Worm (Caenorhabditis elegans): ENCODE measurements around the gene let-2.

Gene let-2

ce11 chrX:16363637-16364036 is 25.5 kb downstream of the let-2 start:
- TF ChIP-seq Y55F3AM.14 (GFP tag; optimal IDR thresholded peaks at IDR 0.05), result no peak
- TF ChIP-seq nhr-23 (tag; optimal IDR thresholded peaks at IDR 0.05), result no peak
- no peak for TF ChIP-seq ztf-1 (GFP tag; conservative IDR thresholded peaks at IDR 0.05)
- TF ChIP-seq zag-1 (tag; optimal IDR thresholded peaks at IDR 0.05), result no peak
- TF ChIP-seq nhr-12 (tag; optimal IDR thresholded peaks at IDR 0.05), result no peak
- TF ChIP-seq alr-1 (tag; optimal IDR thresholded peaks at IDR 0.05), result no peak
- TF ChIP-seq sma-9 (GFP tag; optimal IDR thresholded peaks at IDR 0.05), result peak; percentile 21
- no peak for TF ChIP-seq sma-9 (tag; optimal IDR thresholded peaks at IDR 0.05)
- TF ChIP-seq F13H6.1 (tag; optimal IDR thresholded peaks at IDR 0.05), result peak; percentile 44
- TF ChIP-seq ztf-11 (tag; optimal IDR thresholded peaks at IDR 0.05), result no peak
- no peak for TF ChIP-seq lin-11 (tag; optimal IDR thresholded peaks at IDR 0.05)

DNA sequence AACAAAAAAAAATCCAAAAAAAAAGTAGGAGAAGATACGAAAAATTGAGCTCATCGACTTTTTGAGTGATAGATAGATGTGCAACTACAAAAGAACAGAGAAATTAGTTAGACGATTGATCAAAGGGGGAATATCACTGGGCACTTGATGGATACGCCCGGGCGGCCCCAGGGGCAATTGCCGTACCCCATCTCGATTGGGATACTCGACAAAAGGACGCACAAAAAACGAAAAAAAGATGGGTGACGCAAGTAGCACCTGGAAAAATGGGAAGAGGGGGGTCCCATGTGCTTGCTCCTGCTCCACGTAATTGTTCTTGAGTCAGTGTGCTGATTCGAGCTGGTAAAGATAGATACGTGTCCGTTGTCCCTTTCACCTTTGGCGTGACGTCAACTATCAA is 28.1 kb downstream of the let-2 start:
- peak; percentile 70 for TF ChIP-seq F13H6.1 (tag; optimal IDR thresholded peaks at IDR 0.05)
- TF ChIP-seq ZK546.5 (tag; optimal IDR thresholded peaks at IDR 0.05), result no peak
- peak; percentile 46 for TF ChIP-seq sma-9 (GFP tag; optimal IDR thresholded peaks at IDR 0.05)
- TF ChIP-seq sma-9 (tag; optimal IDR thresholded peaks at IDR 0.05), result no peak
- no peak for TF ChIP-seq elt-1 (tag; optimal IDR thresholded peaks at IDR 0.05)
- TF ChIP-seq nhr-129 (tag; optimal IDR thresholded peaks at IDR 0.05), result peak; percentile 39

DNA sequence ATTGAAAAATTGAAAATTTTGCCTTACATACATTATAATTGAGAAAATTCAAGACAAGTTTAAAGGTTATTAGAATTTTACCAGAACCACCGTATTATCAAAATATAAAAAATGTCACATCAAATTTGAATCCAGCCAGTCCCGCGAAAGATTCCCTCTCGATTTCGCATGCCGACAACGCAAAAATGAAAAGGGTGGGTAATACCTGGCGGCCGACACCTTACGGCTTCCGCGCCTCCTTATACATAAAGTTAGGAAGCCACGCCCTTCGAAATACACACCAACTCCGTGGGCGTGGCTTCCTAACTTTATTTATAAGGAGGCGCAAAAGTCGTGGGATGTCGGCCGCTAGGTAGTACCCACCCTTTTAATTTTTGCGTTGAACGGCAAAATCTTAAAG is 31.6 kb downstream of the let-2 start:
- peak; percentile 19 for TF ChIP-seq snpc-4 (tag; optimal IDR thresholded peaks at IDR 0.05)
- TF ChIP-seq ztf-4 (tag; optimal IDR thresholded peaks at IDR 0.05), result no peak

DNA sequence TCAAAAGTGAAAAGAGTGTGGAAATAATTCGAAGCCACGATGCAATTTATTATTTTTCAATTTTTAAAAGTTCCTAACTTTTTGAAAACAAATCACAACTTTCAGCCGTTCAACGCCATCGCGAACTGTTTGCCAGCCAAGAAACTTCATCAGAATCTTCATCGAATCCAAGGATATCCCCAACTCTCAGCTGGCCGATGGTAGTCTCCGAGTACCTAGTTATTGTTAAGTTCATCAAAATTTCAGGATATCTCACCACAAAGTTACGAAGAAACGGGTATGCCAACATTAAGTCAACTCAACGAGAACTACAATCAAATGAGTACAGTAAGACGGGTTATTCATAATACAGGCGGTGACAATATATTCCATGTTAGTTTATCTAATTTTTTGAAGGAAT is 32.8 kb downstream of the let-2 start:
- TF ChIP-seq zag-1 (tag; optimal IDR thresholded peaks at IDR 0.05), result no peak
- no peak for TF ChIP-seq ztf-4 (tag; optimal IDR thresholded peaks at IDR 0.05)
- TF ChIP-seq mdl-1 (tag; optimal IDR thresholded peaks at IDR 0.05), result no peak
- TF ChIP-seq aly-2 (tag; optimal IDR thresholded peaks at IDR 0.05), result no peak
- TF ChIP-seq sem-4 (tag; optimal IDR thresholded peaks at IDR 0.05), result no peak
- TF ChIP-seq nhr-25 (tag; optimal IDR thresholded peaks at IDR 0.05), result no peak
- TF ChIP-seq nhr-11 (tag; optimal IDR thresholded peaks at IDR 0.05), result no peak
- TF ChIP-seq dmd-4 (tag; optimal IDR thresholded peaks at IDR 0.05), result no peak
- TF ChIP-seq lin-13 (GFP tag; optimal IDR thresholded peaks at IDR 0.05), result no peak
- TF ChIP-seq lin-11 (tag; optimal IDR thresholded peaks at IDR 0.05), result no peak
- no peak for TF ChIP-seq gmeb-1 (tag; optimal IDR thresholded peaks at IDR 0.05)
- TF ChIP-seq egl-27 (tag; optimal IDR thresholded peaks at IDR 0.05), result no peak
- TF ChIP-seq ama-1 (optimal IDR thresholded peaks at IDR 0.05), result no peak
- TF ChIP-seq snpc-4 (tag; optimal IDR thresholded peaks at IDR 0.05), result no peak
- TF ChIP-seq unc-55 (GFP tag; optimal IDR thresholded peaks at IDR 0.05), result no peak
- TF ChIP-seq nhr-237 (tag; optimal IDR thresholded peaks at IDR 0.05), result no peak
- no peak for TF ChIP-seq mbf-1 (tag; optimal IDR thresholded peaks at IDR 0.05)
- no peak for TF ChIP-seq ceh-16 (tag; optimal IDR thresholded peaks at IDR 0.05)
- TF ChIP-seq fos-1 (tag; optimal IDR thresholded peaks at IDR 0.05), result no peak

DNA sequence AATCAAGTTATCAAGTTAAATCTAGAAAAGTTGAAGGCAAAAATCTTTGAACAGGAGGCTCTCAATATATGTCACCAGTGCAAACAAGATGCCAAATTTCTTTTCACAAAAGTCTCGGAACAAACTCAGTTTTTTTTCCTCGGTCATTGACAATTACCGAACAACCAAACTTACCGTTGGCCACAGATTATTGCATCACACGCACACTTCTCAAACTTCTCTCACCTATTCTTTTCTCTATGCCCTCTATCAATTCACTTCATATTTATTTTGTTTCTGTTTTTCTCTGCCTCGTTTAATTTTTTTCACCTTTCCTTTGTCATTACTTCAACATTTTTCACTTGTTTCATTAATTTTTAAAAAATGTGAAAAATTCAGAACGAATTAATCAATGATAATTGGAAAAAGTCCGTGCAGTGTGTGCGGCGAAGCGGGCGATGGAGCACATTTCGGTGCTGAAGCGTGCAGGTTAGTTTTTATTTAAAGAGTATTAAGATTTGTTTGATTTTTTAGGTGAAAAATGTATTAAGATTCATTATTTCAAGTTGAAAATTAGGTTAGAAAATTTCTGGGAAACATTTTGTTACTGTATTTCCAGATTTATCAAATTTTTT is 34.4 kb downstream of the let-2 start, which contains the start of gene nhr-28:
nhr-28 (plus strand) TSS at position 379 of the 614 bp plus-strand sequence.
- no peak for TF ChIP-seq mbf-1 (tag; optimal IDR thresholded peaks at IDR 0.05)
- peak; percentile 88 for TF ChIP-seq nhr-129 (tag; optimal IDR thresholded peaks at IDR 0.05)

DNA sequence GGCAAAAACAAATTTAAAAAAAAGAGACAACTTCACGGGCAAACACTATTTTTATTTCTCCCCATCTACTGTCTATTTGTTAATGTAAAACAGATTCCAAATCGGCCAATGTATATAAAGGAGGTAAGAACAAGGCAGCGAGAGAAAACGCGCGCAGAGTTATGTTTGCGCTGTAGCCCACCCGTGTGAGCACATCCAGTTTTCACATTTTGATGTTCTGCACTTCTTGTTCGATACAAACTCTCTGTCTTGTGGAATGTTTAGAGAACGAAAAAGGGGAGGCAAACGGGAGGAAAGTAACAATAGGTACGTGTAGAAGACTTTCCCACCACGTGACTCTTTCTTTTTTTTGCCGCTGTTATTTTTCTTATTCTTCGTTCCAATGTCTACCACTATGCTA is 36.6 kb downstream of the let-2 start:
- TF ChIP-seq unc-55 (GFP tag; optimal IDR thresholded peaks at IDR 0.05) (no peak), F13H6.1 (tag; optimal IDR thresholded peaks at IDR 0.05) (peak; percentile 70), sma-9 (GFP tag; optimal IDR thresholded peaks at IDR 0.05) (peak; percentile 11), sma-9 (tag; optimal IDR thresholded peaks at IDR 0.05) (no peak), ztf-11 (tag; optimal IDR thresholded peaks at IDR 0.05) (no peak), nhr-129 (tag; optimal IDR thresholded peaks at IDR 0.05) (peak; percentile 13)

- TF ChIP-seq skn-1 (tag; optimal IDR thresholded peaks at IDR 0.05), result peak; percentile 95
- no peak for TF ChIP-seq sem-4 (tag; optimal IDR thresholded peaks at IDR 0.05)
- TF ChIP-seq sma-9 (GFP tag; optimal IDR thresholded peaks at IDR 0.05), result peak; percentile 92
- no peak for TF ChIP-seq sma-9 (tag; optimal IDR thresholded peaks at IDR 0.05)
- TF ChIP-seq lin-39 (tag; optimal IDR thresholded peaks at IDR 0.05), result no peak
- TF ChIP-seq unc-39 (tag; optimal IDR thresholded peaks at IDR 0.05), result no peak
- no peak for TF ChIP-seq nhr-11 (tag; optimal IDR thresholded peaks at IDR 0.05)
- no peak for TF ChIP-seq mab-5 (tag; optimal IDR thresholded peaks at IDR 0.05)
- no peak for TF ChIP-seq C34F6.9 (tag; optimal IDR thresholded peaks at IDR 0.05)
- no peak for TF ChIP-seq aly-2 (tag; optimal IDR thresholded peaks at IDR 0.05)
- TF ChIP-seq peb-1 (tag; optimal IDR thresholded peaks at IDR 0.05), result no peak
- TF ChIP-seq mdl-1 (tag; optimal IDR thresholded peaks at IDR 0.05), result peak; percentile 12 to 14
- TF ChIP-seq F13H6.1 (tag; optimal IDR thresholded peaks at IDR 0.05), result peak; percentile 67
- no peak for TF ChIP-seq nhr-10 (tag; optimal IDR thresholded peaks at IDR 0.05)
- no peak for TF ChIP-seq ceh-82 (tag; optimal IDR thresholded peaks at IDR 0.05)
- no peak for TF ChIP-seq ceh-16 (tag; optimal IDR thresholded peaks at IDR 0.05)
- TF ChIP-seq snpc-4 (tag; optimal IDR thresholded peaks at IDR 0.05), result no peak
- TF ChIP-seq Y55F3AM.14 (GFP tag; optimal IDR thresholded peaks at IDR 0.05), result no peak
- no peak for TF ChIP-seq lin-13 (GFP tag; optimal IDR thresholded peaks at IDR 0.05)
- TF ChIP-seq nhr-237 (tag; optimal IDR thresholded peaks at IDR 0.05), result no peak
- no peak for TF ChIP-seq elt-3 (tag; optimal IDR thresholded peaks at IDR 0.05)
Observed at ce11 chrX:16349019-16349418, 40.1 kb downstream of the let-2 start.
